Fruit fly (Drosophila melanogaster): ENCODE measurements around the gene CG9215.
A peak's percentile ranks its signal among the peaks of the same experiment; 100 is the strongest.

CG9215 gene

dm6 chrX:15599697-15600096 lies 17.0 kb upstream of the CG9215 start (continued):
- peak; percentile 61; the same call in 1 of the 3 replicates for TF ChIP-seq gce (GFP tag; IDR thresholded peaks at IDR 0.05)
- TF ChIP-seq CG31441 (GFP tag; IDR thresholded peaks at IDR 0.05), result peak; percentile 48
- peak; percentile 62; the same call in 2 of the 3 replicates for TF ChIP-seq Mrtf (GFP tag; IDR thresholded peaks at IDR 0.05)
- TF ChIP-seq CG8290 (GFP tag; optimal IDR thresholded peaks at IDR 0.05), result no peak
- peak in 1 of 2 experiments; percentile 78 for TF ChIP-seq CG8290 (tag; optimal IDR thresholded peaks at IDR 0.05)
- no peak for TF ChIP-seq bbx (GFP tag; IDR thresholded peaks at IDR 0.05; ENCODE audit: partially characterized antibody)
- TF ChIP-seq CG6683 (GFP tag; optimal IDR thresholded peaks at IDR 0.05), result no peak
- no peak for TF ChIP-seq Sry-β (GFP tag; optimal IDR thresholded peaks at IDR 0.05)
- no peak for TF ChIP-seq gfzf (GFP tag; optimal IDR thresholded peaks at IDR 0.05)
- TF ChIP-seq Hr39 (optimal IDR thresholded peaks at IDR 0.05), result no peak
- TF ChIP-seq D19B (GFP tag; optimal IDR thresholded peaks at IDR 0.05), result no peak
- no peak for TF ChIP-seq Hmx (GFP tag; optimal IDR thresholded peaks at IDR 0.05)
- peak; percentile 39 for TF ChIP-seq CG8089 (GFP tag; optimal IDR thresholded peaks at IDR 0.05)
- peak; percentile 42 for TF ChIP-seq CG12942 (GFP tag; optimal IDR thresholded peaks at IDR 0.05)
- TF ChIP-seq CG1233 (GFP tag; optimal IDR thresholded peaks at IDR 0.05), result peak; percentile 37
- TF ChIP-seq CG8478 (optimal IDR thresholded peaks at IDR 0.05), result no peak
- peak; percentile 95 for TF ChIP-seq Ets65A (GFP tag)
- no peak for TF ChIP-seq hth (optimal IDR thresholded peaks at IDR 0.05)
- TF ChIP-seq CG4424 (GFP tag; optimal IDR thresholded peaks at IDR 0.05), result peak; percentile 52
- TF ChIP-seq CG12155 (GFP tag; optimal IDR thresholded peaks at IDR 0.05), result peak; percentile 25
- TF ChIP-seq Jarid2 (GFP tag; optimal IDR thresholded peaks at IDR 0.05), result peak; percentile 26
- peak; percentile 38; the same call in 1 of the 2 replicates for TF ChIP-seq peb (GFP tag; IDR thresholded peaks at IDR 0.05)
- no peak for TF ChIP-seq Dfd (GFP tag; optimal IDR thresholded peaks at IDR 0.05)
- no peak for TF ChIP-seq usp (GFP tag; optimal IDR thresholded peaks at IDR 0.05)
- TF ChIP-seq BtbVII (GFP tag; optimal IDR thresholded peaks at IDR 0.05), result peak; percentile 29
- TF ChIP-seq sqz (GFP tag; optimal IDR thresholded peaks at IDR 0.05), result no peak
- no peak for TF ChIP-seq Bdp1 (GFP tag; optimal IDR thresholded peaks at IDR 0.05)
- TF ChIP-seq CG12236 (GFP tag; optimal IDR thresholded peaks at IDR 0.05), result no peak
- no peak for TF ChIP-seq pfk (GFP tag; optimal IDR thresholded peaks at IDR 0.05)
- TF ChIP-seq CG5180 (GFP tag; optimal IDR thresholded peaks at IDR 0.05), result peak; percentile 33
- TF ChIP-seq E2f2 (GFP tag; IDR thresholded peaks at IDR 0.05), result no peak; the same call in 1 of the 2 replicates
- TF ChIP-seq slp2 (GFP tag; optimal IDR thresholded peaks at IDR 0.05), result peak; percentile 49
- peak; percentile 32 for TF ChIP-seq crc (GFP tag; optimal IDR thresholded peaks at IDR 0.05)
- peak; percentile 58 for TF ChIP-seq CG31224 (GFP tag; IDR thresholded peaks at IDR 0.05)
- no peak for TF ChIP-seq CG10431 (GFP tag; optimal IDR thresholded peaks at IDR 0.05)
- peak; percentile 61 for TF ChIP-seq Fer1 (GFP tag; optimal IDR thresholded peaks at IDR 0.05)
- TF ChIP-seq CG2889 (GFP tag; IDR thresholded peaks at IDR 0.05), result peak; percentile 48; the same call in 1 of the 3 replicates
- peak; percentile 26; the same call in 1 of the 2 replicates for TF ChIP-seq danr (GFP tag; IDR thresholded peaks at IDR 0.05)
- no peak for TF ChIP-seq zen2 (GFP tag; IDR thresholded peaks at IDR 0.05; ENCODE audit: partially characterized antibody)
- TF ChIP-seq CG12391 (tag; optimal IDR thresholded peaks at IDR 0.05), result peak; percentile 57
- TF ChIP-seq CG7372 (GFP tag; IDR thresholded peaks at IDR 0.05), result peak; percentile 67; the same call in 1 of the 2 replicates
- no peak for TF ChIP-seq crol (GFP tag; IDR thresholded peaks at IDR 0.05)
- peak; percentile 54 for TF ChIP-seq pum (GFP tag; optimal IDR thresholded peaks at IDR 0.05)
- peak; percentile 30; the same call in 1 of the 2 replicates for TF ChIP-seq cas (GFP tag; IDR thresholded peaks at IDR 0.05)
- TF ChIP-seq CG6654 (GFP tag; optimal IDR thresholded peaks at IDR 0.05), result no peak
- TF ChIP-seq Sox102F (GFP tag; optimal IDR thresholded peaks at IDR 0.05), result peak; percentile 75
- TF ChIP-seq Dip3 (GFP tag; optimal IDR thresholded peaks at IDR 0.05), result peak; percentile 23
- TF ChIP-seq CG11695 (GFP tag; IDR thresholded peaks at IDR 0.05), result peak; percentile 52; the same call in 1 of the 3 replicates
- peak; percentile 53; the same call in 2 of the 3 replicates for TF ChIP-seq CG17361 (GFP tag; IDR thresholded peaks at IDR 0.05)
- peak; percentile 52 for TF ChIP-seq NK7.1 (GFP tag; optimal IDR thresholded peaks at IDR 0.05)
- TF ChIP-seq C15 (GFP tag; IDR thresholded peaks at IDR 0.05), result no peak
- TF ChIP-seq Sry-δ (GFP tag; optimal IDR thresholded peaks at IDR 0.05), result no peak
- peak; percentile 47; the same call in 1 of the 3 replicates for TF ChIP-seq CG11560 (tag; IDR thresholded peaks at IDR 0.05)

Data from whole organism, embryonic.